Fruit fly (Drosophila melanogaster) whole organism, wandering third instar larva: Measurements from ENCODE around the gene SREBP.

Experiments used
- Abd-B ChIP-seq: fragments of >200 bp; optimal IDR thresholded peaks from 2 replicates; lab custom pipeline; 2017; ENCODE audit warnings: missing biosample characterization, missing genetic modification characterization
- CG32264 ChIP-seq: fragments of 200-800 bp; sonication (Bioruptor generic); optimal IDR thresholded peaks from 2 replicates; lab custom pipeline; 2016; ENCODE audit warnings: missing biosample characterization, missing genetic modification characterization
- CG9705 ChIP-seq: fragments of 200-800 bp; sonication (Bioruptor generic); optimal IDR thresholded peaks from 2 replicates; lab custom pipeline; 2018; ENCODE audit warnings: missing biosample characterization, mild to moderate bottlenecking, missing genetic modification characterization
- CrebA ChIP-seq: fragments of 200-800 bp; sonication (Bioruptor generic); optimal IDR thresholded peaks from 2 replicates; lab custom pipeline; 2016; ENCODE audit warnings: missing biosample characterization, mild to moderate bottlenecking, missing genetic modification characterization, borderline replicate concordance
- Dfd ChIP-seq: fragments of >200 bp; optimal IDR thresholded peaks from 2 replicates; lab custom pipeline; 2017; ENCODE audit warnings: missing biosample characterization, missing genetic modification characterization
- Dif ChIP-seq: fragments of 200-275, 200-300 bp; sonication (Bioruptor generic); optimal IDR thresholded peaks from 2 replicates; lab custom pipeline; 2018; ENCODE audit warnings: missing biosample characterization, missing genetic modification characterization; ENCODE audit not compliant: partially characterized antibody
- GATAd ChIP-seq: sonication (Bioruptor generic); optimal IDR thresholded peaks from 2 replicates; lab custom pipeline; 2016; ENCODE audit warnings: missing biosample characterization, missing genetic modification characterization
- HLH106 ChIP-seq: fragments of 200-800 bp; optimal IDR thresholded peaks from 3 replicates; lab custom pipeline; 2019; ENCODE audit warnings: missing biosample characterization, mild to moderate bottlenecking, missing genetic modification characterization, moderate library complexity
- Hnf4 ChIP-seq: fragments of 200-800 bp; sonication (Bioruptor generic); optimal IDR thresholded peaks from 2 replicates; lab custom pipeline; 2016; ENCODE audit warnings: missing biosample characterization, mild to moderate bottlenecking, missing genetic modification characterization
- Hr78 ChIP-seq: fragments of >200 bp; optimal IDR thresholded peaks from 2 replicates; lab custom pipeline; 2017; ENCODE audit warnings: missing biosample characterization, missing genetic modification characterization
- Hr83 ChIP-seq: fragments of 200-300 bp; sonication (Bioruptor generic); optimal IDR thresholded peaks from 2 replicates; lab custom pipeline; 2016; ENCODE audit warnings: missing biosample characterization, mild to moderate bottlenecking, missing genetic modification characterization, moderate library complexity; ENCODE audit not compliant: poor library complexity, severe bottlenecking
- Jra ChIP-seq: sonication (Bioruptor generic); optimal IDR thresholded peaks from 2 replicates; lab custom pipeline; 2016; ENCODE audit warnings: missing biosample characterization, missing genetic modification characterization
- Mio ChIP-seq: sonication (Bioruptor generic); optimal IDR thresholded peaks from 2 replicates; lab custom pipeline; 2016; ENCODE audit warnings: missing biosample characterization, missing genetic modification characterization
- Myc ChIP-seq: fragments of >200 bp; optimal IDR thresholded peaks from 2 replicates; lab custom pipeline; 2017
- N ChIP-seq: fragments of >200 bp; optimal IDR thresholded peaks from 2 replicates; lab custom pipeline; 2018; ENCODE audit warnings: missing biosample characterization, missing external identifiers, missing genetic modification characterization
- OdsH ChIP-seq: fragments of 200-800 bp; sonication (Bioruptor generic); optimal IDR thresholded peaks from 2 replicates; lab custom pipeline; 2016; ENCODE audit warnings: missing biosample characterization, mild to moderate bottlenecking, missing genetic modification characterization
- Rel ChIP-seq, 2 experiments: fragments of 200-800 bp; sonication (Bioruptor generic) in 1 of 2; optimal IDR thresholded peaks; 2 replicates in 1 of 2; 3 replicates in 1 of 2; lab custom pipeline; 2016 to 2019; ENCODE audit warnings: mild to moderate bottlenecking in 2 of 2, missing biosample characterization in 2 of 2, missing genetic modification characterization in 2 of 2, moderate library complexity in 1 of 2
- Sp1 ChIP-seq: fragments of 200-800 bp; sonication (Bioruptor generic); optimal IDR thresholded peaks from 3 replicates; lab custom pipeline; 2019; ENCODE audit warnings: missing biosample characterization, mild to moderate bottlenecking, missing genetic modification characterization, moderate library complexity
- Vsx2 ChIP-seq: fragments of 200-300, 225-300 bp; sonication (Bioruptor generic); optimal IDR thresholded peaks from 2 replicates; lab custom pipeline; 2018; ENCODE audit warnings: missing biosample characterization, missing genetic modification characterization; ENCODE audit not compliant: partially characterized antibody
- br ChIP-seq: fragments of 200-800 bp; sonication (Bioruptor generic); optimal IDR thresholded peaks from 2 replicates; lab custom pipeline; 2016; ENCODE audit warnings: missing biosample characterization, missing genetic modification characterization
- brk ChIP-seq: fragments of 200-800 bp; sonication (Bioruptor generic); optimal IDR thresholded peaks from 2 replicates; lab custom pipeline; 2016; ENCODE audit warnings: missing biosample characterization, mild to moderate bottlenecking, missing genetic modification characterization
- dl ChIP-seq, 2 experiments: fragments of 175-275, 200-275 bp in 1 of 2; fragments of 200-275 bp in 1 of 2; sonication (Bioruptor generic); optimal IDR thresholded peaks; lab custom pipeline; 2018; ENCODE audit warnings: mild to moderate bottlenecking in 2 of 2, missing biosample characterization in 2 of 2, missing genetic modification characterization in 2 of 2, moderate library complexity in 2 of 2; ENCODE audit not compliant: partially characterized antibody in 2 of 2, insufficient read depth in 1 of 2
- dmrt93B ChIP-seq: fragments of 200-800 bp; sonication (Bioruptor generic); optimal IDR thresholded peaks from 2 replicates; lab custom pipeline; 2018; ENCODE audit warnings: missing biosample characterization, mild to moderate bottlenecking, missing genetic modification characterization
- dsf ChIP-seq: sonication (Bioruptor generic); optimal IDR thresholded peaks from 2 replicates; lab custom pipeline; 2016; ENCODE audit warnings: missing biosample characterization, missing genetic modification characterization, borderline replicate concordance
- ey ChIP-seq: fragments of 200-800 bp; sonication (Bioruptor generic); optimal IDR thresholded peaks from 2 replicates; lab custom pipeline; 2016; ENCODE audit warnings: missing biosample characterization, missing genetic modification characterization
- foxo ChIP-seq, 2 experiments: fragments of 200-800 bp; sonication (Bioruptor generic); optimal IDR thresholded peaks; 2 replicates in 1 of 2; 3 replicates in 1 of 2; lab custom pipeline; 2016 to 2017; ENCODE audit warnings: missing biosample characterization in 2 of 2, missing genetic modification characterization in 2 of 2
- h ChIP-seq: fragments of 200-800 bp; sonication (Bioruptor generic); optimal IDR thresholded peaks from 3 replicates; lab custom pipeline; 2016; ENCODE audit warnings: missing biosample characterization, mild to moderate bottlenecking, missing genetic modification characterization
- lola ChIP-seq: fragments of >200 bp; optimal IDR thresholded peaks from 2 replicates; lab custom pipeline; 2017; ENCODE audit warnings: missing biosample characterization, missing genetic modification characterization
- pan ChIP-seq: fragments of >200 bp; optimal IDR thresholded peaks from 2 replicates; lab custom pipeline; 2017
- psq ChIP-seq: fragments of 200-800 bp; sonication (Bioruptor generic); optimal IDR thresholded peaks from 3 replicates; lab custom pipeline; 2017; ENCODE audit warnings: missing biosample characterization, mild to moderate bottlenecking, missing genetic modification characterization, moderate library complexity
- rgr ChIP-seq: fragments of 200-800 bp; sonication (Bioruptor generic); optimal IDR thresholded peaks from 3 replicates; lab custom pipeline; 2016; ENCODE audit warnings: missing biosample characterization, mild to moderate bottlenecking, missing genetic modification characterization
- sage ChIP-seq: fragments of 200-800 bp; sonication (Bioruptor generic); optimal IDR thresholded peaks from 2 replicates; lab custom pipeline; 2016; ENCODE audit warnings: missing biosample characterization, mild to moderate bottlenecking, missing genetic modification characterization
- sv ChIP-seq: fragments of 200-800 bp; sonication (Bioruptor generic); optimal IDR thresholded peaks from 3 replicates; lab custom pipeline; 2016; ENCODE audit warnings: missing biosample characterization, missing genetic modification characterization
- tai ChIP-seq: sonication (Bioruptor generic); optimal IDR thresholded peaks from 2 replicates; lab custom pipeline; 2016; ENCODE audit warnings: missing biosample characterization, missing genetic modification characterization
- usp ChIP-seq: fragments of >200 bp; optimal IDR thresholded peaks from 2 replicates; lab custom pipeline; 2017; ENCODE audit warnings: missing biosample characterization, missing genetic modification characterization
- woc ChIP-seq: sonication (Bioruptor generic); optimal IDR thresholded peaks from 2 replicates; lab custom pipeline; 2016; ENCODE audit warnings: missing biosample characterization, mild to moderate bottlenecking, missing genetic modification characterization

Gene SREBP

dm6 chr3L:19790929-19791687 lies 2.6 kb upstream of the SREBP start (continued):
- TF ChIP-seq pan (no peak), Abd-B (GFP tag; lab: Kevin White, UChicago) (no peak)

- TF ChIP-seq Dif (GFP tag; lab: Kevin White, UChicago): peak; percentile 1
- peak; percentile 15 for TF ChIP-seq N (GFP tag; lab: Kevin White, UChicago)
- TF ChIP-seq sv (GFP tag; lab: Kevin White, UChicago): no peak
Measured at dm6 chr3L:19791688-19792073, 2.1 kb upstream of the SREBP start.

dm6 chr3L:19792717-19793437 lies 858 bp upstream of the SREBP start:
- no peak for TF ChIP-seq Vsx2
- TF ChIP-seq dl (GFP tag; optimal IDR thresholded peaks at IDR 0.05; lab: Kevin White, UChicago; ENCODE audit: insufficient read depth in 1 of 2, partially characterized antibody in 2 of 2): no peak
- TF ChIP-seq GATAd (GFP tag; lab: Kevin White, UChicago): no peak
- no peak for TF ChIP-seq dsf (GFP tag; lab: Kevin White, UChicago)
- TF ChIP-seq br (GFP tag; lab: Kevin White, UChicago): no peak
- no peak for TF ChIP-seq Rel (GFP tag; optimal IDR thresholded peaks at IDR 0.05; lab: Kevin White, UChicago)
- no peak for TF ChIP-seq Rel (tag; optimal IDR thresholded peaks at IDR 0.05; lab: Kevin White, UChicago)
- TF ChIP-seq CrebA (GFP tag; lab: Kevin White, UChicago): no peak
- no peak for TF ChIP-seq sv (GFP tag; lab: Kevin White, UChicago)
- no peak for TF ChIP-seq psq (GFP tag; lab: Kevin White, UChicago)
- TF ChIP-seq lola (GFP tag; lab: Kevin White, UChicago): no peak
- no peak for TF ChIP-seq Sp1 (GFP tag; lab: Kevin White, UChicago)
- TF ChIP-seq HLH106: no peak
- TF ChIP-seq rgr (GFP tag; lab: Kevin White, UChicago): no peak
- TF ChIP-seq CG32264 (GFP tag; lab: Kevin White, UChicago): no peak
- no peak for TF ChIP-seq Abd-B (GFP tag; lab: Kevin White, UChicago)
- TF ChIP-seq Mio (GFP tag; lab: Kevin White, UChicago): no peak
- TF ChIP-seq pan: no peak
- no peak for TF ChIP-seq Hr83 (GFP tag; lab: Kevin White, UChicago)

dm6 chr3L:19794203-19794802 lies 568 bp downstream of the SREBP start:
- TF ChIP-seq tai (GFP tag; lab: Kevin White, UChicago) (no peak), dmrt93B (no peak), brk (no peak), dl (GFP tag; optimal IDR thresholded peaks at IDR 0.05; lab: Kevin White, UChicago; ENCODE audit: insufficient read depth in 1 of 2, partially characterized antibody in 2 of 2) (no peak), Dfd (GFP tag; lab: Kevin White, UChicago) (no peak), CrebA (GFP tag; lab: Kevin White, UChicago) (no peak), woc (GFP tag; lab: Kevin White, UChicago) (peak; percentile 89), br (GFP tag; lab: Kevin White, UChicago) (no peak), Vsx2 (no peak), rgr (GFP tag; lab: Kevin White, UChicago) (peak; percentile 82), psq (GFP tag; lab: Kevin White, UChicago) (peak; percentile 78), usp (no peak), OdsH (GFP tag; lab: Kevin White, UChicago) (peak; percentile 90), CG9705 (peak; percentile 71), GATAd (GFP tag; lab: Kevin White, UChicago) (no peak), sage (GFP tag; lab: Kevin White, UChicago) (peak; percentile 66), foxo (GFP tag; optimal IDR thresholded peaks at IDR 0.05; lab: Kevin White, UChicago) (peak; percentile 21 to 91), h (GFP tag; lab: Kevin White, UChicago) (peak; percentile 86), dsf (GFP tag; lab: Kevin White, UChicago) (peak; percentile 33), Jra (GFP tag; lab: Kevin White, UChicago) (peak; percentile 72), pan (no peak), lola (GFP tag; lab: Kevin White, UChicago) (no peak), Rel (GFP tag; optimal IDR thresholded peaks at IDR 0.05; lab: Kevin White, UChicago) (peak; percentile 51), Rel (tag; optimal IDR thresholded peaks at IDR 0.05; lab: Kevin White, UChicago) (peak; percentile 35), CG32264 (GFP tag; lab: Kevin White, UChicago) (peak; percentile 80), HLH106 (peak; percentile 95), Abd-B (GFP tag; lab: Kevin White, UChicago) (no peak), Myc (no peak), Mio (GFP tag; lab: Kevin White, UChicago) (no peak), Hr83 (GFP tag; lab: Kevin White, UChicago) (peak; percentile 84), Hr78 (GFP tag; lab: Kevin White, UChicago) (no peak), ey (GFP tag; lab: Kevin White, UChicago) (peak; percentile 83), Dif (GFP tag; lab: Kevin White, UChicago) (peak; percentile 15), sv (GFP tag; lab: Kevin White, UChicago) (peak; percentile 83), Hnf4 (GFP tag; lab: Kevin White, UChicago) (no peak), N (GFP tag; lab: Kevin White, UChicago) (peak; percentile 55)
